Worm (Caenorhabditis elegans): ENCODE data around the gene C29F7.2.

The C29F7.2 gene

ce11 chrX:13442446-13442845, 26.6 kb downstream of the C29F7.2 start (continued):
- TF ChIP-seq nhr-41 (GFP tag; IDR thresholded peaks at IDR 0.05) = no peak
- TF ChIP-seq nhr-48 (tag; optimal IDR thresholded peaks at IDR 0.05) = peak; percentile 31
- no peak for TF ChIP-seq spr-3 (GFP tag; optimal IDR thresholded peaks at IDR 0.05)
- TF ChIP-seq mes-2 (tag; optimal IDR thresholded peaks at IDR 0.05; ENCODE audit: poor library complexity, severe bottlenecking) = peak; percentile 79
- TF ChIP-seq ceh-62 (tag; optimal IDR thresholded peaks at IDR 0.05) = no peak
- TF ChIP-seq saeg-2 (GFP tag; IDR thresholded peaks at IDR 0.05) = no peak
- TF ChIP-seq nhr-6 (tag; optimal IDR thresholded peaks at IDR 0.05) = peak; percentile 16
- TF ChIP-seq dmd-9 (GFP tag; IDR thresholded peaks at IDR 0.05) = no peak
- TF ChIP-seq unc-62 (GFP tag; optimal IDR thresholded peaks at IDR 0.05 in 1 of 2) = no peak
- TF ChIP-seq unc-62 (tag; optimal IDR thresholded peaks at IDR 0.05) = no peak
- no peak for TF ChIP-seq ceh-32 (tag; optimal IDR thresholded peaks at IDR 0.05; ENCODE audit: poor library complexity)
- TF ChIP-seq Y48G9A.11 (GFP tag; IDR thresholded peaks at IDR 0.05) = no peak
- TF ChIP-seq madf-9 (GFP tag; conservative IDR thresholded peaks at IDR 0.05) = peak; percentile 75
- TF ChIP-seq dpl-1 (GFP tag; optimal IDR thresholded peaks at IDR 0.05) = peak; percentile 5
- no peak for TF ChIP-seq zfp-2 (tag; optimal IDR thresholded peaks at IDR 0.05)
- TF ChIP-seq gei-8 (GFP tag; optimal IDR thresholded peaks at IDR 0.05) = no peak
- peak; percentile 65 for TF ChIP-seq dmd-6 (GFP tag; IDR thresholded peaks at IDR 0.05)
- TF ChIP-seq F10B5.3 (tag; optimal IDR thresholded peaks at IDR 0.05) = no peak
- TF ChIP-seq sdz-12 (GFP tag; optimal IDR thresholded peaks at IDR 0.05) = no peak
- peak; percentile 77 for TF ChIP-seq vab-7 (GFP tag; IDR thresholded peaks at IDR 0.05)
- TF ChIP-seq cey-2 (tag; optimal IDR thresholded peaks at IDR 0.05; ENCODE audit: borderline replicate concordance, insufficient read depth) = no peak
- no peak for TF ChIP-seq ztf-11 (tag; optimal IDR thresholded peaks at IDR 0.05)
- TF ChIP-seq spr-1 (tag; optimal IDR thresholded peaks at IDR 0.05) = peak; percentile 44
- peak; percentile 42; the same call in 1 of the 2 replicates for TF ChIP-seq F26F4.8 (GFP tag; conservative IDR thresholded peaks at IDR 0.05)
- TF ChIP-seq R02D3.7 (tag; optimal IDR thresholded peaks at IDR 0.05) = no peak
- peak; percentile 63 for TF ChIP-seq ZK337.2 (GFP tag; IDR thresholded peaks at IDR 0.05)
- TF ChIP-seq nhr-42 (GFP tag; IDR thresholded peaks at IDR 0.05) = 0 out of 2 replicates have a peak, but pooled peaks have one; percentile 67
- TF ChIP-seq hmg-1.1 (GFP tag; IDR thresholded peaks at IDR 0.05) = peak; percentile 89
- TF ChIP-seq D1046.2 (GFP tag; IDR thresholded peaks at IDR 0.05) = 0 out of 2 replicates have a peak, but pooled peaks have one; percentile 69
- peak; percentile 56 for TF ChIP-seq nhr-102 (tag; optimal IDR thresholded peaks at IDR 0.05)
- 0 out of 2 replicates have a peak, but pooled peaks have one; percentile 40 for TF ChIP-seq ceh-44 (GFP tag; IDR thresholded peaks at IDR 0.05)
- TF ChIP-seq daf-8 (GFP tag; IDR thresholded peaks at IDR 0.05) = no peak
- TF ChIP-seq egl-43 (GFP tag; IDR thresholded peaks at IDR 0.05) = peak; percentile 83
- peak; percentile 19 for TF ChIP-seq nhr-77 (tag; optimal IDR thresholded peaks at IDR 0.05)
- 0 out of 2 replicates have a peak, but pooled peaks have one; percentile 18 for TF ChIP-seq tra-1 (GFP tag; IDR thresholded peaks at IDR 0.05)
- TF ChIP-seq lin-29 (GFP tag; IDR thresholded peaks at IDR 0.05) = 0 out of 2 replicates have a peak, but pooled peaks have one; percentile 44
- TF ChIP-seq arid-1 (GFP tag; conservative IDR thresholded peaks at IDR 0.05) = 0 out of 2 replicates have a peak, but pooled peaks have one; percentile 53
- TF ChIP-seq F37D6.2 (tag; optimal IDR thresholded peaks at IDR 0.05) = peak; percentile 66
- 0 out of 2 replicates have a peak, but pooled peaks have one; percentile 63 for TF ChIP-seq Y105C5A.15 (GFP tag; IDR thresholded peaks at IDR 0.05)
- TF ChIP-seq lin-13 (GFP tag; optimal IDR thresholded peaks at IDR 0.05) = peak; percentile 25
- no peak for TF ChIP-seq ces-1 (GFP tag; optimal IDR thresholded peaks at IDR 0.05)
- TF ChIP-seq aly-2 (tag; optimal IDR thresholded peaks at IDR 0.05) = no peak
- TF ChIP-seq ZK546.5 (tag; optimal IDR thresholded peaks at IDR 0.05) = no peak
- no peak for TF ChIP-seq attf-4 (tag; optimal IDR thresholded peaks at IDR 0.05)
- TF ChIP-seq ctbp-1 (GFP tag; IDR thresholded peaks at IDR 0.05) = 0 out of 2 replicates have a peak, but pooled peaks have one; percentile 14
- TF ChIP-seq F49E8.2 (tag; optimal IDR thresholded peaks at IDR 0.05; ENCODE audit: borderline replicate concordance) = no peak
- no peak for TF ChIP-seq nhr-25 (tag; optimal IDR thresholded peaks at IDR 0.05; ENCODE audit: borderline replicate concordance, insufficient read depth)
- peak; percentile 74 for TF ChIP-seq T26A8.4 (GFP tag; IDR thresholded peaks at IDR 0.05)
- no peak for TF ChIP-seq lin-39 (tag; optimal IDR thresholded peaks at IDR 0.05)
- no peak for TF ChIP-seq nhr-237 (tag; optimal IDR thresholded peaks at IDR 0.05)

Data from whole organism, L4 larva.